Fruit fly (Drosophila melanogaster): ENCODE data around the gene baf.

DNA sequence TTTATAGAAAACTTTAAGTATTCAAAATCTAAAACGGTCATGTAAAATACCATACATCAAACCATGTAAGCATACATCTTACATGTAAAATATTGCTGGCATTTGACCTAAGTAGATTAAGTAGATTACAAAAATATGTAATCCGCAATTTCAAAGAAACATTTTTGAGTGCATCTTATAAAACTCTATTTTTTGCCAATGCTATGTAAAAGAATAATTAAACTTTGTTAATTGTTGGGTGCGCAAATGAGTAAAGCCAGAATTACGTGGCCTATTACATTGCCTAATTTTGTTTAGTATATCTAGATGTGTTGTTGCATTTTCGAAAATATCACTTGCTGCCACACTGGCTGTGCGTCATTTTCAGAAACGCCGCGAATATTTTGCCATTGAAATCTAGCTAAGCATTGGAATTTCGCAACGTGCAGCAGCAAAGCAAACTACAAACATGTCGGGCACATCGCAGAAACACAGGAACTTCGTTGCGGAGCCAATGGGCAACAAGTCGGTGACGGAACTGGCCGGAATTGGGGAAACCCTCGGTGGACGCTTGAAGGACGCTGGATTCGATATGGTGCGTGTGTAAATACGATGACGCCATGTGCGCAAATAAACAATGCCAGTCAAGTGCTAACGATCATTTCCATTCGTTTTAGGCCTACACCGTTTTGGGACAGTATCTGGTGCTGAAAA, at the start of gene baf:
- TF ChIP-seq CG6808 (GFP tag; optimal IDR thresholded peaks at IDR 0.05), result no peak
- no peak for TF ChIP-seq CG11762 (GFP tag; optimal IDR thresholded peaks at IDR 0.05; ENCODE audit: insufficient read depth)
- no peak for TF ChIP-seq CG7368 (GFP tag; optimal IDR thresholded peaks at IDR 0.05)
